Fruit fly (Drosophila melanogaster): ENCODE measurements around the gene CG17325.

DNA sequence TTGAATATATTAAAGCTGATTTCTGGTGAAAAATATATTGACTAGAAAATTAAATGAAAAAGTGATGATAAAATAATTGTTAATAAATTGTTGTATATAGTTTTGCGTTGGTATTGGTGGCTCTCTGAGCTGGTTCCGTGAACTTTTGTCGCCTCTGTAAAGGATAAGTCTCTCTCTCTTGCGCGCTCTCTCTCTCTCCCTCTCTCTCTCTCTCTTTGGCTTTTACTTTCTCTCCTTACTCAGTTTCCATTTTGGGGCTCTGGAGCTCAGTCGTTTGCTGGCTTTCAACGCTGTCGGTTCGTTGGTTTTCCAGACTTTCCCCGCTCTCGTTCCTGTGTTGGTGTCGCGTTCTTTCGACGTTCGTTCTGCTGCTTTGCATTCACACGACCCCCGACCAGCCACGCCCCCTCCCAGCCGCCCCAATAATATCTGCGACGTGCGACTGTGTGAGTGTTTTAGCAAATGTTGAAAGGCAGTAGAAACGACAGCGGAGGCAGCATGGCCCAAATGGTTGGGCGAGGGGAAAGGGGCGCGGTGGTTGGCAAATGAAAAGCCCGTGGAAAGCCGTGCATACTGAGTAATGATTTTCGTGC, 32.6 kb downstream of the CG17325 start, which contains the start of gene CG17321:
- TF ChIP-seq CG1620 (GFP tag; optimal IDR thresholded peaks at IDR 0.05): no peak
- no peak for TF ChIP-seq cic (GFP tag; optimal IDR thresholded peaks at IDR 0.05)
- TF ChIP-seq tj (GFP tag; optimal IDR thresholded peaks at IDR 0.05): no peak

All from whole organism, adult.